Fruit fly (Drosophila melanogaster) Kc167 (cell line): ENCODE data around the gene CG33772.

Source experiments
- Myc ChIP-seq: fragments of >200 bp; optimal IDR thresholded peaks from 2 replicates; lab custom pipeline; 2017; ENCODE audit warnings: missing external identifiers
- h ChIP-seq: fragments of >200 bp; optimal IDR thresholded peaks from 3 replicates; lab custom pipeline; 2018; ENCODE audit warnings: missing external identifiers
- insv ChIP-seq: fragments of >200 bp; optimal IDR thresholded peaks from 3 replicates; lab custom pipeline; 2018; ENCODE audit warnings: missing external identifiers
- ttk ChIP-seq: sonication (Bioruptor generic); optimal IDR thresholded peaks from 2 replicates; lab custom pipeline; 2017; ENCODE audit warnings: missing external identifiers

Gene CG33772

DNA sequence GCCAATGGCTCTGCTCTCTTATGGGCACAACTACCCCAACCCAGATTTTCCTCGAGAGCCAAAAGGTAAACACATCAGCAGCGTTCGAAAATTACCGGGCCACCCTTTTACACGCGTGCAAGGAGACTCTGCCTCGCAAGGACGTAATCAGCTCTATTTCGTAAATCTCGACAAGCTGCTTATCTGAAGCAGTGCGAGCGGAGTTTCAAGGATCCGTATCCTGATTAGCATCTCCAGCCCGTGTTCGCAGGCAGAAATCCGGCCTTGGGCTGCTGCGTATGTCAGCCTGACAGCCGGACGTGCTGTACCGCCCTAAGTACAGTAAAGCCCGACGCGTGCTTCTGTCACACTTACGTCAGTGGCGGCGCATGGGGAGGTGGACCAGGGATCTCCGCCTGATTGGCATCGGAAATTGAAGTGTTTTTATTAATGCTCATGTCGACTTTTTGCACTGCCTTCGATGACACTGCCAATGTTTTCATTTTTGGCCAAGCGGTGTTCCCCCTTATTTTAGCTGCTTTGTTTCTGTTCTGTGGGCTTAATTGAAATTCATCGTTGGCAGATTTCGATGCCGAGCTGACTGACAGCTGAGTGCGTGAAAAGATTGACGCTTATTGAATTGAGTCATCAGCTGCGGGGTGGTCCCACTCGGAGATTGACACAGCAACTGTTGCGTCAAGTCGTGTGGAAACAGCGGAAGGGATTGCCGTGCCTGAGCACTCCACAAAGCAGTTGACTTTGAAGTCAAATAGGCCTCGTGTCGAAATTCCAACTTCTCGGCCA is 46.5 kb downstream of the CG33772 start, which contains the start of gene ND-B14.5AL:
Gene ND-B14.5AL, plus strand, starts transcription at position 733 of the 783 bp plus-strand sequence.
- TF ChIP-seq ttk: no peak
- no peak for TF ChIP-seq Myc (lab: Kevin White, UChicago)
- TF ChIP-seq insv (lab: Kevin White, UChicago): no peak
- no peak for TF ChIP-seq h
